Worm (Caenorhabditis elegans) whole organism, midembryonic: ENCODE measurements around the gene F54E2.2.

Experiments
- cog-1 ChIP-seq: sonication (generic microtip); optimal IDR thresholded peaks from 2 replicates; lab custom pipeline; 2016; ENCODE audit warnings: missing genetic modification characterization, missing compliant biosample characterization
- flt-1 ChIP-seq: fragments of 200-800 bp; sonication (Bioruptor generic); IDR thresholded peaks from 2 replicates; pipeline ENCODE4 v1.3.6; 2022; ENCODE audit warnings: missing genetic modification characterization, missing compliant biosample characterization
- klf-2 ChIP-seq: fragments of 200-800 bp; sonication (Bioruptor generic); conservative IDR thresholded peaks from 2 replicates; pipeline ENCODE4 v1.3.6; 2022; ENCODE audit warnings: missing genetic modification reagents, missing genetic modification characterization, missing compliant biosample characterization
- ref-1 ChIP-seq: fragments of 200-800 bp; sonication (Bioruptor generic); conservative IDR thresholded peaks from 2 replicates; pipeline ENCODE4 v1.3.6; 2022; ENCODE audit warnings: missing genetic modification reagents, missing genetic modification characterization, missing compliant biosample characterization
- tab-1 ChIP-seq: fragments of 200-800 bp; sonication (Bioruptor generic); IDR thresholded peaks from 2 replicates; pipeline ENCODE4 v1.3.6; 2022; ENCODE audit warnings: missing genetic modification characterization, missing compliant biosample characterization
- ztf-29 ChIP-seq: fragments of 200-800 bp; sonication (Bioruptor generic); IDR thresholded peaks from 2 replicates; pipeline ENCODE4 v1.3.6; 2022; ENCODE audit warnings: missing genetic modification reagents, missing genetic modification characterization, missing compliant biosample characterization

- TF ChIP-seq ref-1 (GFP tag; lab: Robert Waterston, UW) (no peak), cog-1 (tag; lab: Kevin White, UChicago) (no peak), ztf-29 (GFP tag; lab: Robert Waterston, UW) (no peak), flt-1 (no peak), klf-2 (GFP tag; lab: Robert Waterston, UW) (no peak), tab-1 (GFP tag; lab: Robert Waterston, UW) (no peak)
These were observed 28.6 kb upstream of the F54E2.2 start, which contains the start of gene R05D8.9 for ce11 chrV:2767465-2767864.
